Worm (Caenorhabditis elegans) whole organism, L4 larva: Measurements from ENCODE around the gene let-711.

Source experiments
- D1046.2 ChIP-seq: fragments of 200-800 bp; sonication (Bioruptor generic); IDR thresholded peaks from 2 replicates; pipeline ENCODE4 v1.3.6; 2022; ENCODE audit warnings: missing genetic modification characterization, missing compliant biosample characterization
- F26F4.8 ChIP-seq: fragments of 200-800 bp; sonication (Bioruptor generic); conservative IDR thresholded peaks from 2 replicates; pipeline ENCODE4 v1.3.6; 2022; ENCODE audit warnings: missing genetic modification characterization, missing compliant biosample characterization
- F37D6.2 ChIP-seq: sonication (generic microtip); optimal IDR thresholded peaks from 2 replicates; lab custom pipeline; 2016; ENCODE audit warnings: mild to moderate bottlenecking, missing genetic modification characterization, missing compliant biosample characterization
- F49E8.2 ChIP-seq: sonication (generic microtip); optimal IDR thresholded peaks from 2 replicates; lab custom pipeline; 2016; ENCODE audit warnings: missing compliant biosample characterization, mild to moderate bottlenecking, missing genetic modification characterization, borderline replicate concordance
- R02D3.7 ChIP-seq: fragments of 150-350 bp; sonication (generic microtip); optimal IDR thresholded peaks from 3 replicates; lab custom pipeline; 2014; ENCODE audit warnings: missing biosample characterization, missing genetic modification characterization
- T20F7.1 ChIP-seq: fragments of 200-800 bp; sonication (Bioruptor generic); optimal IDR thresholded peaks from 2 replicates; lab custom pipeline; 2018; ENCODE audit warnings: mild to moderate bottlenecking, missing genetic modification characterization, missing compliant biosample characterization
- Y48G9A.11 ChIP-seq: fragments of 200-800 bp; sonication (Bioruptor generic); IDR thresholded peaks from 2 replicates; pipeline ENCODE4 v1.3.6; 2022; ENCODE audit warnings: missing genetic modification reagents, missing genetic modification characterization, missing compliant biosample characterization
- aha-1 ChIP-seq: fragments of 150-350 bp; peaks from one replicate; lab custom pipeline; 2014; ENCODE audit warnings: missing biosample characterization, missing genetic modification characterization
- arid-1 ChIP-seq: fragments of 200-800 bp; sonication (Bioruptor generic); conservative IDR thresholded peaks from 2 replicates; pipeline ENCODE4 v1.3.6; 2022; ENCODE audit warnings: missing genetic modification reagents, missing genetic modification characterization, missing compliant biosample characterization
- ceh-20 ChIP-seq: fragments of 200-800 bp; sonication (Bioruptor generic); IDR thresholded peaks from 2 replicates; pipeline ENCODE4 v1.3.6; 2022; ENCODE audit warnings: missing genetic modification reagents, missing genetic modification characterization, missing compliant biosample characterization
- ceh-28 ChIP-seq: fragments of 150-350 bp; optimal IDR thresholded peaks from 2 replicates; lab custom pipeline; 2014; ENCODE audit warnings: missing biosample characterization, missing genetic modification reagents, missing genetic modification characterization
- ceh-62 ChIP-seq: sonication (generic microtip); optimal IDR thresholded peaks from 2 replicates; lab custom pipeline; 2017; ENCODE audit warnings: missing biosample characterization, missing genetic modification characterization
- daf-16 ChIP-seq, 3 experiments: sonication (generic microtip); optimal IDR thresholded peaks; 2 replicates each; lab custom pipeline; 2016 to 2017; ENCODE audit warnings: missing genetic modification characterization in 3 of 3, missing genetic modification reagents in 3 of 3, mild to moderate bottlenecking in 2 of 3, missing compliant biosample characterization in 2 of 3, missing biosample characterization in 1 of 3, moderate library complexity in 1 of 3
- dmd-6 ChIP-seq: fragments of 200-800 bp; sonication (Bioruptor generic); IDR thresholded peaks from 2 replicates; pipeline ENCODE4 v1.3.6; 2022; ENCODE audit warnings: missing genetic modification reagents, missing genetic modification characterization, missing compliant biosample characterization
- dmd-8 ChIP-seq: fragments of 200-800 bp; sonication (Bioruptor generic); IDR thresholded peaks from 2 replicates; pipeline ENCODE4 v1.3.6; 2022; ENCODE audit warnings: missing genetic modification characterization, missing compliant biosample characterization
- dmd-9 ChIP-seq: fragments of 200-800 bp; sonication (Bioruptor generic); IDR thresholded peaks from 2 replicates; pipeline ENCODE4 v1.3.6; 2022; ENCODE audit warnings: missing genetic modification reagents, missing genetic modification characterization, missing compliant biosample characterization
- dpl-1 ChIP-seq: fragments of 150-350 bp; optimal IDR thresholded peaks from 2 replicates; lab custom pipeline; 2014; ENCODE audit warnings: missing biosample characterization, missing genetic modification reagents, missing genetic modification characterization
- dve-1 ChIP-seq: sonication (generic microtip); optimal IDR thresholded peaks from 2 replicates; lab custom pipeline; 2017; ENCODE audit warnings: antibody characterized with exemption, mild to moderate bottlenecking, missing genetic modification characterization, missing compliant biosample characterization; ENCODE audit not compliant: insufficient read depth
- gei-8 ChIP-seq: fragments of 200-800 bp; sonication (Bioruptor generic); optimal IDR thresholded peaks from 2 replicates; lab custom pipeline; 2018; ENCODE audit warnings: mild to moderate bottlenecking, missing genetic modification characterization, missing compliant biosample characterization
- hif-1 ChIP-seq, 2 experiments: sonication (generic microtip); optimal IDR thresholded peaks; 2 replicates each; lab custom pipeline; 2016 to 2017; ENCODE audit warnings: missing compliant biosample characterization in 2 of 2, missing genetic modification characterization in 2 of 2, missing genetic modification reagents in 2 of 2, missing genotype in 2 of 2, mild to moderate bottlenecking in 1 of 2
- hlh-11 ChIP-seq: fragments of 200-800 bp; sonication (Bioruptor generic); optimal IDR thresholded peaks from 2 replicates; lab custom pipeline; 2018; ENCODE audit warnings: mild to moderate bottlenecking, missing genetic modification characterization, missing compliant biosample characterization
- hlh-30 ChIP-seq: sonication (generic microtip); optimal IDR thresholded peaks from 2 replicates; lab custom pipeline; 2017; ENCODE audit warnings: antibody characterized with exemption, mild to moderate bottlenecking, missing genetic modification characterization, missing compliant biosample characterization; ENCODE audit not compliant: insufficient read depth
- hmg-1.1 ChIP-seq: fragments of 200-800 bp; sonication (Bioruptor generic); IDR thresholded peaks from 2 replicates; pipeline ENCODE4 v1.3.6; 2022; ENCODE audit warnings: missing genetic modification reagents, missing genetic modification characterization, missing compliant biosample characterization
- jun-1 ChIP-seq: fragments of 150-350 bp; optimal IDR thresholded peaks from 2 replicates; lab custom pipeline; 2014; ENCODE audit warnings: missing biosample characterization, missing genetic modification reagents, missing genetic modification characterization
- lin-1 ChIP-seq: fragments of 200-800 bp; sonication (Bioruptor generic); IDR thresholded peaks from 2 replicates; pipeline ENCODE4 v1.3.6; 2022; ENCODE audit warnings: missing genetic modification reagents, missing genetic modification characterization, missing compliant biosample characterization
- lin-29 ChIP-seq: fragments of 200-800 bp; sonication (Bioruptor generic); IDR thresholded peaks from 2 replicates; pipeline ENCODE4 v1.3.6; 2022; ENCODE audit warnings: missing genetic modification reagents, missing genetic modification characterization, missing compliant biosample characterization
- lin-38 ChIP-seq: fragments of 200-800 bp; sonication (Bioruptor generic); IDR thresholded peaks from 2 replicates; pipeline ENCODE4 v1.3.6; 2022; ENCODE audit warnings: missing genetic modification reagents, missing genetic modification characterization, missing compliant biosample characterization
- lin-39 ChIP-seq: fragments of 150-350 bp; optimal IDR thresholded peaks from 2 replicates; lab custom pipeline; 2014; ENCODE audit warnings: missing biosample characterization, missing genetic modification reagents, missing genetic modification characterization
- lir-3 ChIP-seq: sonication (generic microtip); optimal IDR thresholded peaks from 2 replicates; lab custom pipeline; 2016; ENCODE audit warnings: mild to moderate bottlenecking, missing genetic modification characterization, missing compliant biosample characterization
- lsy-2 ChIP-seq, 2 experiments: fragments of 150-350 bp in 1 of 2; sonication (generic microtip) in 1 of 2; optimal IDR thresholded peaks; 2 replicates each; lab custom pipeline; 2014 to 2017; ENCODE audit warnings: missing biosample characterization in 2 of 2, missing genetic modification characterization in 2 of 2
- madf-9 ChIP-seq: fragments of 200-800 bp; sonication (Bioruptor generic); conservative IDR thresholded peaks from 2 replicates; pipeline ENCODE4 v1.3.6; 2022; ENCODE audit warnings: missing genetic modification reagents, missing genetic modification characterization, missing compliant biosample characterization
- mep-1 ChIP-seq: fragments of 150-350 bp; sonication (generic microtip); optimal IDR thresholded peaks from 3 replicates; lab custom pipeline; 2014; ENCODE audit warnings: missing biosample characterization, missing genetic modification characterization
- mes-2 ChIP-seq: sonication (generic microtip); optimal IDR thresholded peaks from 2 replicates; lab custom pipeline; 2016; ENCODE audit warnings: missing genotype, mild to moderate bottlenecking, missing genetic modification characterization, missing compliant biosample characterization; ENCODE audit not compliant: poor library complexity, severe bottlenecking
- nhr-11 ChIP-seq: fragments of 150-350 bp; optimal IDR thresholded peaks from 2 replicates; lab custom pipeline; 2014; ENCODE audit warnings: missing biosample characterization, missing genetic modification characterization
- nhr-111 ChIP-seq: fragments of 200-800 bp; sonication (Bioruptor generic); optimal IDR thresholded peaks from 2 replicates; lab custom pipeline; 2018; ENCODE audit warnings: mild to moderate bottlenecking, missing genetic modification characterization, missing compliant biosample characterization
- nhr-28 ChIP-seq: fragments of 150-350 bp; optimal IDR thresholded peaks from 2 replicates; lab custom pipeline; 2014; ENCODE audit warnings: missing biosample characterization, missing genetic modification characterization
- nhr-42 ChIP-seq: fragments of 200-800 bp; sonication (Bioruptor generic); IDR thresholded peaks from 2 replicates; pipeline ENCODE4 v1.3.6; 2022; ENCODE audit warnings: missing genetic modification characterization, missing compliant biosample characterization
- nhr-48 ChIP-seq: sonication (generic microtip); optimal IDR thresholded peaks from 2 replicates; lab custom pipeline; 2016; ENCODE audit warnings: mild to moderate bottlenecking, missing genetic modification characterization, missing compliant biosample characterization
- nhr-76 ChIP-seq: fragments of 150-350 bp; optimal IDR thresholded peaks from 2 replicates; lab custom pipeline; 2014; ENCODE audit warnings: missing biosample characterization, missing genetic modification characterization
- pqm-1 ChIP-seq: sonication (generic microtip); optimal IDR thresholded peaks from 2 replicates; lab custom pipeline; 2017; ENCODE audit warnings: missing biosample characterization, missing genetic modification characterization
- saeg-2 ChIP-seq: fragments of 200-800 bp; sonication (Bioruptor generic); IDR thresholded peaks from 2 replicates; pipeline ENCODE4 v1.3.6; 2022; ENCODE audit warnings: missing genetic modification reagents, missing genetic modification characterization, missing compliant biosample characterization
- sdz-12 ChIP-seq: fragments of 200-800 bp; sonication (Bioruptor generic); optimal IDR thresholded peaks from 2 replicates; lab custom pipeline; 2018; ENCODE audit warnings: mild to moderate bottlenecking, missing genetic modification characterization, missing compliant biosample characterization
- set-16 ChIP-seq: fragments of 200-800 bp; sonication (Bioruptor generic); IDR thresholded peaks from 2 replicates; pipeline ENCODE4 v1.3.6; 2022; ENCODE audit warnings: missing genetic modification reagents, missing genetic modification characterization, missing compliant biosample characterization
- spr-1 ChIP-seq: sonication (generic microtip); optimal IDR thresholded peaks from 2 replicates; lab custom pipeline; 2016; ENCODE audit warnings: mild to moderate bottlenecking, missing genetic modification characterization, missing compliant biosample characterization
- tra-1 ChIP-seq: fragments of 200-800 bp; sonication (Bioruptor generic); IDR thresholded peaks from 2 replicates; pipeline ENCODE4 v1.3.6; 2022; ENCODE audit warnings: missing genetic modification reagents, missing genetic modification characterization, missing compliant biosample characterization
- vab-7 ChIP-seq: fragments of 200-800 bp; sonication (Bioruptor generic); IDR thresholded peaks from 2 replicates; pipeline ENCODE4 v1.3.6; 2022; ENCODE audit warnings: missing genetic modification reagents, missing genetic modification characterization, missing compliant biosample characterization
- zip-11 ChIP-seq: fragments of 200-800 bp; sonication (Bioruptor generic); IDR thresholded peaks from 2 replicates; pipeline ENCODE4 v1.3.6; 2022; ENCODE audit warnings: missing genetic modification characterization, missing compliant biosample characterization
- zip-2 ChIP-seq: fragments of 150-350 bp; optimal IDR thresholded peaks from 2 replicates; lab custom pipeline; 2014; ENCODE audit warnings: missing biosample characterization, missing genetic modification characterization
- ztf-11 ChIP-seq: fragments of 150-350 bp; optimal IDR thresholded peaks from 2 replicates; lab custom pipeline; 2014; ENCODE audit warnings: missing biosample characterization, missing genetic modification characterization
- ztf-7 ChIP-seq: fragments of 150-350 bp; optimal IDR thresholded peaks from 2 replicates; lab custom pipeline; 2014; ENCODE audit warnings: missing biosample characterization, missing genetic modification characterization

let-711 gene

DNA sequence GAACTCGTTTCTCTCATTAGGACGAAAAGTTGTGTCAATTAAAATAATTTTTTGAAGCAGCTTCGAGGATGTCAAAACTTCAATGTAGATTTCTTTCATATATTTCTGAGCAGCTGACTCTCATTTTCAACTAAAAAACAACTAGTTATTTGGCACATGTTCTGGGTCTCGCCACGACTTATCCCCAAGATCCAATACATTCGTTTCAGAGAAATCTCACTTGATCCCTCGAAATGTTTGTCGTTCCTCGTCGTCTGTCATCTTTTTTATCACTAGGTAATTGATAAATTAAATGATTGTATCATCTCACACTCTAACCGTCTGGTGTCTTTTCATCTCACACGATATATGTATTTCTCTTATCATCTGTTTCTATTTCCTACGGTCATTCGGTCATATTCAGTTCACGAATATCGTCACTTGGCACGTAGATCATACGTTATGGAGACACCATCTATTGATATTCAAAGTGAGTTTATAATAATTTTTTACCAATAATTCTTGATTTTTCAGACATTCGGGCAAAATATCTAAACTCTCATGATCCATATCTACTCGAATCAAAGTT lies 15.5 kb downstream of the let-711 start, which contains the start of the genes rpn-6.1 and F57B9.1 (continued):
- no peak for TF ChIP-seq F26F4.8 (GFP tag; lab: Robert Waterston, UW)
- peak; percentile 78 for TF ChIP-seq hlh-11 (tag; lab: Kevin White, UChicago)
- no peak for TF ChIP-seq lir-3
- TF ChIP-seq F37D6.2 (tag; lab: Kevin White, UChicago) = no peak
- no peak for TF ChIP-seq dmd-8 (GFP tag; lab: Robert Waterston, UW)
- TF ChIP-seq nhr-28 (tag; lab: Kevin White, UChicago) = peak; percentile 68
- no peak for TF ChIP-seq F49E8.2 (tag; lab: Kevin White, UChicago)
- TF ChIP-seq ceh-20 = no peak
- TF ChIP-seq hlh-30 (tag; lab: Kevin White, UChicago) = peak; percentile 87
- TF ChIP-seq dve-1 = peak; percentile 55
- TF ChIP-seq pqm-1 (tag; lab: Kevin White, UChicago) = peak; percentile 44
- TF ChIP-seq dmd-6 (GFP tag; lab: Robert Waterston, UW) = peak; percentile 38
- TF ChIP-seq hif-1 (tag; optimal IDR thresholded peaks at IDR 0.05; lab: Kevin White, UChicago) = peak; percentile 62 to 97
- TF ChIP-seq arid-1 = no peak
- TF ChIP-seq daf-16 (GFP tag; optimal IDR thresholded peaks at IDR 0.05; lab: Kevin White, UChicago) = peak in 1 of 2 experiments; percentile 72
- peak; percentile 55 for TF ChIP-seq daf-16 (tag; optimal IDR thresholded peaks at IDR 0.05; lab: Kevin White, UChicago)
- TF ChIP-seq ceh-62 (tag; lab: Kevin White, UChicago) = no peak
- TF ChIP-seq madf-9 (GFP tag; lab: Robert Waterston, UW) = no peak
- TF ChIP-seq nhr-76 (tag; lab: Kevin White, UChicago) = no peak
- TF ChIP-seq ztf-11 = no peak
- no peak for TF ChIP-seq zip-2 (tag; lab: Kevin White, UChicago)
- TF ChIP-seq T20F7.1 = peak; percentile 71
- no peak for TF ChIP-seq lin-38 (GFP tag; lab: Robert Waterston, UW)
- no peak for TF ChIP-seq tra-1
- TF ChIP-seq lin-1 (GFP tag; lab: Robert Waterston, UW) = no peak
- TF ChIP-seq sdz-12 = no peak
- TF ChIP-seq lin-29 = no peak
- TF ChIP-seq aha-1 (tag; lab: Kevin White, UChicago) = peak; percentile 12
- no peak for TF ChIP-seq dmd-9 (GFP tag; lab: Robert Waterston, UW)
- TF ChIP-seq nhr-48 (tag; lab: Kevin White, UChicago) = peak; percentile 5
- no peak for TF ChIP-seq nhr-42 (GFP tag; lab: Robert Waterston, UW)
- TF ChIP-seq ceh-28 (tag; lab: Kevin White, UChicago) = no peak
- no peak for TF ChIP-seq hmg-1.1 (GFP tag; lab: Robert Waterston, UW)
- TF ChIP-seq D1046.2 (GFP tag; lab: Robert Waterston, UW) = no peak
- TF ChIP-seq lsy-2 (tag; optimal IDR thresholded peaks at IDR 0.05; lab: Kevin White, UChicago) = peak in 1 of 2 experiments; percentile 78
- no peak for TF ChIP-seq nhr-111 (GFP tag; lab: Kevin White, UChicago)
- TF ChIP-seq mep-1 (tag; lab: Kevin White, UChicago) = peak; percentile 10
- TF ChIP-seq gei-8 (GFP tag; lab: Kevin White, UChicago) = no peak

DNA sequence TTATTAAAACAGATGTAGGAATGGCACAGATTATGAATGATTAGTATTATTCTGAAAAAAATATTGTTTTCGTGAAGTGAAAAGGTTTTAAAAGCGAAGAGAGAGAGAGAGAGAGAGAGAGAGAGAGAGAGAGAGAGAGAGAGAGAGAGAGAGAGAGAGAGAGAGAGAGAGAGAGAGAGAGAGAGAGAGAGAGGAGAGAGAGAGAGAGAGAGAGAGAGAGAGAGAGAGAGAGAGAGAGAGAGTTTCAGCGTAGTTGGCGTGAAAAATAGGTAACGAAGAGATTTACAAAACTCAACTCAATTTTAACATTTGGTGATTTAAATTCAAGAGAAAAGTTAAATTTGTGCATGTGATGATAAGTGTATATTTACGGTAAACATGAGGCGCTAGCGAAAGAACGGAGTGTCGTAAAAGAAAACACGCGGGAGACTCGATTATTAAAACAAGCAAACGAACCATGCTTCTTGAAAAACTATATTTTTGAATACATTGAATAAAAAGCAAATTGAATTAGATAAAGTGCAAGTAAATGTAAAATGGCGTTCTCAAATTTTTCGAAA lies 21.6 kb downstream of the let-711 start, which contains the start of gene panl-2:
TSS of gene panl-2 (minus strand) at position 51 of the 560 bp plus-strand sequence.
- TF ChIP-seq Y48G9A.11 (peak; percentile 85), lin-39 (tag; lab: Kevin White, UChicago) (no peak), dmd-9 (GFP tag; lab: Robert Waterston, UW) (no peak), R02D3.7 (peak; percentile 57), ztf-7 (tag; lab: Kevin White, UChicago) (no peak), set-16 (GFP tag; lab: Robert Waterston, UW) (peak; percentile 33; the same call in 1 of the 2 replicates), jun-1 (no peak), nhr-11 (tag; lab: Kevin White, UChicago) (peak; percentile 9), spr-1 (no peak), dpl-1 (GFP tag; lab: Kevin White, UChicago) (peak; percentile 86), saeg-2 (GFP tag; lab: Robert Waterston, UW) (no peak), daf-16 (GFP tag; optimal IDR thresholded peaks at IDR 0.05; lab: Kevin White, UChicago) (no peak), daf-16 (tag; optimal IDR thresholded peaks at IDR 0.05; lab: Kevin White, UChicago) (peak; percentile 57), zip-11 (GFP tag; lab: Robert Waterston, UW) (no peak), mes-2 (peak; percentile 67), vab-7 (GFP tag; lab: Robert Waterston, UW) (no peak), F49E8.2 (tag; lab: Kevin White, UChicago) (no peak)
